Fruit fly (Drosophila melanogaster): Measurements from ENCODE around the gene CG17376.
A peak's percentile ranks its signal among the peaks of the same experiment; 100 is the strongest.

- TF ChIP-seq Lpt (GFP tag; optimal IDR thresholded peaks at IDR 0.05) (no peak), CG10669 (GFP tag; optimal IDR thresholded peaks at IDR 0.05) (peak; percentile 5), CG6808 (GFP tag; optimal IDR thresholded peaks at IDR 0.05) (peak; percentile 7), Sox15 (GFP tag; optimal IDR thresholded peaks at IDR 0.05) (no peak), lz (GFP tag; optimal IDR thresholded peaks at IDR 0.05) (no peak), pdm3 (GFP tag; optimal IDR thresholded peaks at IDR 0.05) (no peak), Hr39 (GFP tag; optimal IDR thresholded peaks at IDR 0.05) (peak; percentile 25), fd85E (GFP tag; optimal IDR thresholded peaks at IDR 0.05) (no peak), CG31627 (GFP tag; optimal IDR thresholded peaks at IDR 0.05) (peak; percentile 22), spab (GFP tag; optimal IDR thresholded peaks at IDR 0.05) (peak; percentile 2), CG6163 (GFP tag; IDR thresholded peaks at IDR 0.05) (no peak), Hr38 (GFP tag; optimal IDR thresholded peaks at IDR 0.05) (no peak)
Observed at dm6 chr2L:6841349-6841748, 40.7 kb upstream of the CG17376 start.
